Worm (Caenorhabditis elegans) whole organism, mixed stage, embryonic: ENCODE measurements around the gene Y73C8B.5.

Source experiments
- bed-3 ChIP-seq: fragments of 200-800 bp; sonication (Bioruptor generic); optimal IDR thresholded peaks from 3 replicates; lab custom pipeline; 2018; ENCODE audit warnings: mild to moderate bottlenecking, missing genetic modification characterization, moderate library complexity, missing compliant biosample characterization
- lin-13 ChIP-seq: fragments of 150-350 bp; optimal IDR thresholded peaks from 2 replicates; lab custom pipeline; 2014; ENCODE audit warnings: missing biosample characterization, missing genetic modification characterization
- nhr-237 ChIP-seq: fragments of 150-350 bp; optimal IDR thresholded peaks from 2 replicates; lab custom pipeline; 2014; ENCODE audit warnings: missing biosample characterization, missing genetic modification characterization
- nhr-76 ChIP-seq: sonication (generic microtip); optimal IDR thresholded peaks from 2 replicates; lab custom pipeline; 2017; ENCODE audit warnings: missing biosample characterization, missing genetic modification characterization
- tbx-8 ChIP-seq: fragments of 200-800 bp; sonication (Bioruptor generic); optimal IDR thresholded peaks from 2 replicates; lab custom pipeline; 2018; ENCODE audit warnings: mild to moderate bottlenecking, missing genetic modification characterization, moderate library complexity, missing compliant biosample characterization

ce11 chrV:3163143-3163542 is 33.9 kb upstream of the Y73C8B.5 start:
- TF ChIP-seq nhr-76 (tag; lab: Kevin White, UChicago) (no peak), tbx-8 (no peak), lin-13 (tag; lab: Kevin White, UChicago) (no peak), nhr-237 (no peak), bed-3 (GFP tag; lab: Kevin White, UChicago) (no peak)
